Fruit fly (Drosophila melanogaster): ENCODE results near the gene fzo.

DNA sequence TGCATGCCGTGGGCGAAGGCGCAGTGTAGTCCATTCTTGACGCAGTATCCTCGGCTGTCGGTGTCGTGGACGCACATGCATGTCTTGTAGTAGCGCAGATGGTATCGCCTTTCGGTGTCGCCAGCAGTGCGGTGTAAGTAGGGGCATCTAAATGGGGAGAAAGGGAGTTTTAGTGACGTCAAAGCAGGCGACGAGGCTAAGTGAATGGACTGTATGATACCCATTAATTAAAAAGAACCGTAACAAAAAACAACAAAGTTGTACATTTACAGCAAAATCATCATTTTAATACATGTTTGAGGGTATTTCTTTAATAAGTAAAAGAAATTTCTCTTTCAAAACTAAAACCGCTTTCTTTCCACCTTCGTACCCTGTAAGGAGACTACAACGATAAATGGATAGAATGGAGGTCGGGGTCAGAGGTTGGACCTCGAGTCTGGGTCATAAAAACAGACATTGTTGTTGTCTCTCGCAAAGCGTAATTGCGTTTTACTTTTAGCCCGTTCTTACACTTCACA lies 47.4 kb downstream of the fzo start:
- no peak for TF ChIP-seq Pif1B (GFP tag; optimal IDR thresholded peaks at IDR 0.05)
- TF ChIP-seq CG13204 (GFP tag; optimal IDR thresholded peaks at IDR 0.05) = no peak
- no peak for TF ChIP-seq EcR (GFP tag; optimal IDR thresholded peaks at IDR 0.05)
- no peak for TF ChIP-seq CG12605 (GFP tag; IDR thresholded peaks at IDR 0.05)
- TF ChIP-seq CG4496 (GFP tag; IDR thresholded peaks at IDR 0.05) = no peak
- TF ChIP-seq CG8159 (tag; optimal IDR thresholded peaks at IDR 0.05) = no peak
- no peak for TF ChIP-seq D1 (tag; optimal IDR thresholded peaks at IDR 0.05)
- TF ChIP-seq CG17806 (tag; optimal IDR thresholded peaks at IDR 0.05) = no peak
- TF ChIP-seq CG10348 (GFP tag; IDR thresholded peaks at IDR 0.05) = no peak
- no peak for TF ChIP-seq fd96Ca (GFP tag; IDR thresholded peaks at IDR 0.05)
- TF ChIP-seq Pif1A (GFP tag; optimal IDR thresholded peaks at IDR 0.05) = no peak
- TF ChIP-seq CG34367 (tag; optimal IDR thresholded peaks at IDR 0.05) = no peak

Measured in whole organism, pupa.